Fruit fly (Drosophila melanogaster) S2 (cell line): ENCODE results near the gene CG31139.

Experiments used
- CG8478 ChIP-seq: fragments of >200 bp; optimal IDR thresholded peaks from 2 replicates; lab custom pipeline; 2018
- CTCF ChIP-seq, 2 experiments: fragments of >200 bp; optimal IDR thresholded peaks; 2 replicates each; lab custom pipeline; 2018

CG31139 gene

dm6 chr3R:22757117-22757516 lies 8.3 kb upstream of the CG31139 start:
- TF ChIP-seq CG8478 (lab: Kevin White, UChicago) (no peak), CTCF (optimal IDR thresholded peaks at IDR 0.05; lab: Kevin White, UChicago) (no peak)

- no peak for TF ChIP-seq CG8478 (lab: Kevin White, UChicago)
- TF ChIP-seq CTCF (optimal IDR thresholded peaks at IDR 0.05; lab: Kevin White, UChicago), result no peak
Observed at dm6 chr3R:22756289-22756688, 7.4 kb upstream of the CG31139 start.

DNA sequence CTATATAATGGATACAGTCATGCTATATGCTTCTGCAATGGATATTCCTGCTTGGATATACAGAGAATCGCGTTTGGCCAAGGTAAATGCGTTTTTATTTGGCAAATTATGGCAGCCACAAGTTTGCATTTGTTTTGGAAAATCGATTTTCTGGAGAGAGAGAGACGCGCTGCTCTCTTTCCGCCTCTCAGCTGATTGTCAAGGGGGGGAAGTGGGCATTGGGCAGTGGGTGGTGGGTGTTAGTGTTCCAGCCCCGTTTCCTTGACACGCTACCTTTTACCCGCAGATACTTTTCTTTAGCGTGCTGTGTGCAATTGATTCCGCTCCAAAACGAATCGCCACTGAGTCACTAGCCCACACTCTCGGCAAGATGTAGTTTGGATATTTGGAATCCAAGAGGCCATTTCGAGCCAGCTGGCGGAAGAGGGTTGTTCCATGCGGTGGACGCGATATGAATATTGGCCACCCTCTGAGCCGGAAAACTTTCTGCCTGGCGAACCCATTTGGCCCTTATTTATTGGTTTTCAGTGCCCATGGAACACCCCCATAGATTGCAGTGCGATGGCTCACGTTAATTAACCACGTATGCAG lies 6.4 kb upstream of the CG31139 start:
- TF ChIP-seq CTCF (optimal IDR thresholded peaks at IDR 0.05; lab: Kevin White, UChicago) (no peak), CG8478 (lab: Kevin White, UChicago) (no peak)

dm6 chr3R:22753895-22754774 lies 5.3 kb upstream of the CG31139 start:
- TF ChIP-seq CTCF (optimal IDR thresholded peaks at IDR 0.05; lab: Kevin White, UChicago) (no peak), CG8478 (lab: Kevin White, UChicago) (no peak)

dm6 chr3R:22753600-22753894 lies 4.7 kb upstream of the CG31139 start:
- no peak for TF ChIP-seq CG8478 (lab: Kevin White, UChicago)

- TF ChIP-seq CTCF (optimal IDR thresholded peaks at IDR 0.05; lab: Kevin White, UChicago) (no peak), CG8478 (lab: Kevin White, UChicago) (no peak)
Observed at dm6 chr3R:22752929-22753328, 4.1 kb upstream of the CG31139 start.

- TF ChIP-seq CTCF (optimal IDR thresholded peaks at IDR 0.05; lab: Kevin White, UChicago) (no peak), CG8478 (lab: Kevin White, UChicago) (no peak)
Observed at dm6 chr3R:22751698-22752097, 2.8 kb upstream of the CG31139 start.

dm6 chr3R:22751111-22751510 lies 2.3 kb upstream of the CG31139 start:
- TF ChIP-seq CTCF (optimal IDR thresholded peaks at IDR 0.05; lab: Kevin White, UChicago), result no peak
- TF ChIP-seq CG8478 (lab: Kevin White, UChicago), result no peak

DNA sequence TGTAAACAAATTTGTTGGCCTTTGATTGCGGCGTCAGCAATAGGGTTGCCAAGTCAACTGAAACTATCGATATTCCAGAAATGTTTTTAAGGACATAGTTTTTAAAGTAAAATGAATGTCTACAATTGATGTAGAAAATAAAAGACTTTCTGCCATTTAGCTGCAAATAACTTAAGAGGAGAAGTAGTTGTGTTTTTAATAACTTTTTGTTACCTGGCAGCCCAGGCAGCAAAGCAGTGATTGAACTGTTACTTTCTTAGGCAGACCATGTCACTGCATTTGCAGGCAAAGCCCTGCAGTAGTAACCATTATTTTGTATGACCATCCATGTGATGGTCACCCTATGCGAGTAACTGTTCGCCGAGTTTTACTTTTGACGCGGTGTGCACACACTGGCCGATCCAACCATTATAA lies 1.7 kb upstream of the CG31139 start, which contains the start of the genes rumi, CG7029 and Usp12-46:
TSS of gene rumi (minus strand) at position 64 of the 414 bp plus-strand sequence.
TSS of gene CG7029 (plus strand) at position 368 of the 414 bp plus-strand sequence.
TSS of gene Usp12-46 (plus strand) at position 368 of the 414 bp plus-strand sequence.
- TF ChIP-seq CTCF (optimal IDR thresholded peaks at IDR 0.05; lab: Kevin White, UChicago), result peak in 1 of 2 experiments; percentile 14
- TF ChIP-seq CG8478 (lab: Kevin White, UChicago), result no peak

dm6 chr3R:22750039-22750438 lies 1.2 kb upstream of the CG31139 start:
- no peak for TF ChIP-seq CTCF (optimal IDR thresholded peaks at IDR 0.05; lab: Kevin White, UChicago)
- TF ChIP-seq CG8478 (lab: Kevin White, UChicago), result no peak

- TF ChIP-seq CG8478 (lab: Kevin White, UChicago), result no peak
- no peak for TF ChIP-seq CTCF (optimal IDR thresholded peaks at IDR 0.05; lab: Kevin White, UChicago)
Observed at dm6 chr3R:22747423-22748090, 1.3 kb downstream of the CG31139 start, which contains the start of gene CG17141. TSS of gene CG17141 (minus strand) at chr3R:22747599.

DNA sequence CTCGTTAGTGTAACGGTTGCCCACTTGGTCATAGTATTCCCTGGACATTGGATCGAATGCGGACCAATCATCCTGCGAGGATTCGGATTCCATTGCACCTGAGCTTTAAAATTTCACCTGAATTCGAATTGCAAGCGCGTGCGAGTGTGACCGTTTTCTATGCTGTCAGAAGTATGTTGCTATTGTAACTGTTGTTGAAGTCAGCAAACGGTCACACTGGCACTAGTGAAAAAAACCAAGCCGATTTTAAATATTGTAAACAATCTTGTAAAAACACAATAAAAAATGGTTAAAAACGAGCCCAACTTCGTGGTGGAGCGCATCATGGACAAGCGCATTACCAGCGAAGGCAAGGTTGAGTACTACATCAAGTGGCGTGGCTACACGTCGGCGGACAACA lies 3.4 kb downstream of the CG31139 start, which contains the start of the genes vret and HP1c:
TSS of gene vret (minus strand) at position 150 of the 400 bp plus-strand sequence.
TSS of gene HP1c (plus strand) at position 189 of the 400 bp plus-strand sequence.
- peak in 1 of 2 experiments; percentile 13 for TF ChIP-seq CTCF (optimal IDR thresholded peaks at IDR 0.05; lab: Kevin White, UChicago)
- no peak for TF ChIP-seq CG8478 (lab: Kevin White, UChicago)

DNA sequence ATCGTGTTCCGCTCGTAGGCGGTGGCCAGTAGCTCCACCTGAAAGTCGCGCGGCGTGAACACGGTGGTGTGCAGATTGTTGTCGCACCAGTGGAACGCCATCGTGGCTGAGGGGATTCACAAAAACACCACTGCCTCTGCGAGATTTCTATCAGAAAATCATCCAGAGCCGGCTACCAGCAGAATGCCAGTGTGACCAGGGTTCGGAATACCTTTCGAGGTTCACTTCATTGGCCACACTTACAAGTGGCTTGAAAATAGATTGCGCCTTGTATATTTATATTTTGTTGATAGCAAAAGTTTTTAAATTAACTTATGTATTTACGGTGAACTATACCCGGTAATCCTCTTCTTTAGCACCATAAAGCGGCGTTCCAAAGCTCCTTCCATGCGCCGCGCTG lies 7.9 kb downstream of the CG31139 start, which contains the start of the genes Dcr-1 and CG6985:
TSS of gene Dcr-1 (minus strand) at position 162 of the 400 bp plus-strand sequence.
TSS of gene CG6985 (plus strand) at position 221 of the 400 bp plus-strand sequence.
- TF ChIP-seq CG8478 (lab: Kevin White, UChicago) (no peak), CTCF (optimal IDR thresholded peaks at IDR 0.05; lab: Kevin White, UChicago) (peak in 1 of 2 experiments; percentile 3)

- TF ChIP-seq CG8478 (lab: Kevin White, UChicago), result no peak
- TF ChIP-seq CTCF (optimal IDR thresholded peaks at IDR 0.05; lab: Kevin White, UChicago), result no peak
Observed at dm6 chr3R:22733751-22734150, 15.1 kb downstream of the CG31139 start, which contains the start of gene Takl2. TSS of gene Takl2 (minus strand) at chr3R:22733851.
